Worm (Caenorhabditis elegans) whole organism, midembryonic: ENCODE results near the gene K09C6.2.

Source experiments
- T22C8.4 ChIP-seq: fragments of 200-800 bp; sonication (Bioruptor generic); IDR thresholded peaks from 2 replicates; pipeline ENCODE4 v1.3.6; 2022; ENCODE audit warnings: missing genetic modification characterization, missing compliant biosample characterization
- flt-1 ChIP-seq: fragments of 200-800 bp; sonication (Bioruptor generic); IDR thresholded peaks from 2 replicates; pipeline ENCODE4 v1.3.6; 2022; ENCODE audit warnings: missing genetic modification characterization, missing compliant biosample characterization
- klf-2 ChIP-seq: fragments of 200-800 bp; sonication (Bioruptor generic); conservative IDR thresholded peaks from 2 replicates; pipeline ENCODE4 v1.3.6; 2022; ENCODE audit warnings: missing genetic modification reagents, missing genetic modification characterization, missing compliant biosample characterization
- med-1 ChIP-seq: sonication (generic microtip); optimal IDR thresholded peaks from 2 replicates; lab custom pipeline; 2017; ENCODE audit warnings: missing genetic modification characterization, mild to moderate bottlenecking, missing compliant biosample characterization, antibody characterized with exemption, missing genetic modification reagents; ENCODE audit not compliant: insufficient read depth
- ref-1 ChIP-seq: fragments of 200-800 bp; sonication (Bioruptor generic); conservative IDR thresholded peaks from 2 replicates; pipeline ENCODE4 v1.3.6; 2022; ENCODE audit warnings: missing genetic modification reagents, missing genetic modification characterization, missing compliant biosample characterization
- ztf-23 ChIP-seq: fragments of 200-800 bp; sonication (Bioruptor generic); IDR thresholded peaks from 2 replicates; pipeline ENCODE4 v1.3.6; 2022; ENCODE audit warnings: missing genetic modification reagents, missing genetic modification characterization, missing compliant biosample characterization
- ztf-29 ChIP-seq: fragments of 200-800 bp; sonication (Bioruptor generic); IDR thresholded peaks from 2 replicates; pipeline ENCODE4 v1.3.6; 2022; ENCODE audit warnings: missing genetic modification reagents, missing genetic modification characterization, missing compliant biosample characterization

DNA sequence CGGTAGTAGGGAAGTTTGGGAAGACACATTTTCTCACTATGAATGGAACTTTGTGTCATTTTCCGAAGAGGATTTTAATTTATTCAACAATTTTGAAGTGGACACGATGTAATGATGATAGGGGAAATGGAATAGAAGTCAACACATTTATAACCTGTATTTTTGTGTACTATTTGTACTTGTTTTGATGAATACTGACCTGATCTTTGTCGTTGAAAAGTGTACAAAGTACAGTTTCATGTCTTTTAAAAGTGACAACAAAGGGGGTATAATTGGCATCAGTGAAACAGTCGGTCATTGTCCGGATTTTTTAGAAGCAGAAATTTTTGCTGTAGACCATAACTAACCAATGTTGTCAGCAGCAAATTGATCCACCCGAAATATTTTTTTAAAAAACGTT lies 32.6 kb downstream of the K09C6.2 start, which contains the start of gene T02B11.6:
- no peak for TF ChIP-seq klf-2
- no peak for TF ChIP-seq flt-1 (GFP tag; lab: Robert Waterston, UW)
- no peak for TF ChIP-seq ref-1 (GFP tag; lab: Robert Waterston, UW)
- TF ChIP-seq ztf-23 (GFP tag; lab: Robert Waterston, UW) = no peak
- no peak for TF ChIP-seq med-1 (GFP tag; lab: Kevin White, UChicago)
- no peak for TF ChIP-seq T22C8.4 (GFP tag; lab: Robert Waterston, UW)
- TF ChIP-seq ztf-29 = no peak
